Fruit fly (Drosophila melanogaster) S2 (cell line): ENCODE data around the gene CG10352.

Experiments
- CG8478 ChIP-seq: fragments of >200 bp; optimal IDR thresholded peaks from 2 replicates; lab custom pipeline; 2018
- CTCF ChIP-seq, 2 experiments: fragments of >200 bp; optimal IDR thresholded peaks; 2 replicates each; lab custom pipeline; 2018

DNA sequence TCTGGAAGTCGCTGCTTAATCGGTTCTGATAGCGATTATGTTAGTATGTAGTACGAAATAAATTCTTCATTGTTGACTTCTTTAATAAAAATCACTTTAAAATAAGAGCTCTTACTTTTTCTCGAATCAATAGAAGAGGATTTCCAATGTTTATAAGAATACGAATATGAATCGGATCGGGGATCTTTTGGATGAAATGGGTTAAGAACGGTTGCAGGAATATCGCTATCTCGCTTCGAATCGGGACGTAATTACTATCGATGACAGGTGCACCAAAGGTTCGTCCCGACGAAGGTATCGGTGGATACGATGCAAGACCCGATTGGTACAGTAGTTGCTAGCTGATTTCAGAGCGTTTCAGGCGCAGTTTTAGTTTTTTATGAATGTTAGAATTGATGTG is 16.7 kb upstream of the CG10352 start, which contains the start of gene wisp:
- TF ChIP-seq CTCF (optimal IDR thresholded peaks at IDR 0.05; lab: Kevin White, UChicago) (no peak), CG8478 (lab: Kevin White, UChicago) (no peak)
